Worm (Caenorhabditis elegans) whole organism, L4 larva: Measurements from ENCODE around the gene clc-11.

Experiments used
- F37D6.2 ChIP-seq: sonication (generic microtip); optimal IDR thresholded peaks from 2 replicates; lab custom pipeline; 2016; ENCODE audit warnings: mild to moderate bottlenecking, missing genetic modification characterization, missing compliant biosample characterization
- F44E2.7 ChIP-seq: fragments of 200-800 bp; sonication (Bioruptor generic); IDR thresholded peaks from 2 replicates; pipeline ENCODE4 v2.1.2; 2022; ENCODE audit warnings: missing genetic modification characterization, missing compliant biosample characterization
- F49E8.2 ChIP-seq: sonication (generic microtip); optimal IDR thresholded peaks from 2 replicates; lab custom pipeline; 2016; ENCODE audit warnings: missing compliant biosample characterization, mild to moderate bottlenecking, missing genetic modification characterization, borderline replicate concordance
- T20F7.1 ChIP-seq: fragments of 200-800 bp; sonication (Bioruptor generic); optimal IDR thresholded peaks from 2 replicates; lab custom pipeline; 2018; ENCODE audit warnings: mild to moderate bottlenecking, missing genetic modification characterization, missing compliant biosample characterization
- Y105C5A.15 ChIP-seq: fragments of 200-800 bp; sonication (Bioruptor generic); IDR thresholded peaks from 2 replicates; pipeline ENCODE4 v1.3.6; 2022; ENCODE audit warnings: missing genetic modification characterization, missing compliant biosample characterization
- ZK546.5 ChIP-seq, 2 experiments: sonication (generic microtip); optimal IDR thresholded peaks; 2 replicates each; lab custom pipeline; 2017; ENCODE audit warnings: missing biosample characterization in 2 of 2, missing genetic modification characterization in 2 of 2
- ces-1 ChIP-seq: fragments of 150-350 bp; sonication (generic microtip); optimal IDR thresholded peaks from 4 replicates; lab custom pipeline; 2014; ENCODE audit warnings: missing biosample characterization, missing genetic modification reagents, missing genetic modification characterization
- ctbp-1 ChIP-seq: fragments of 200-800 bp; sonication (Bioruptor generic); IDR thresholded peaks from 2 replicates; pipeline ENCODE4 v1.3.6; 2022; ENCODE audit warnings: missing genetic modification reagents, missing genetic modification characterization, missing compliant biosample characterization
- daf-12 ChIP-seq: fragments of 150-350 bp; optimal IDR thresholded peaks from 2 replicates; lab custom pipeline; 2014; ENCODE audit warnings: missing biosample characterization, missing genetic modification reagents, missing genetic modification characterization
- daf-16 ChIP-seq, 3 experiments: sonication (generic microtip); optimal IDR thresholded peaks; 2 replicates each; lab custom pipeline; 2016 to 2017; ENCODE audit warnings: missing genetic modification characterization in 3 of 3, missing genetic modification reagents in 3 of 3, mild to moderate bottlenecking in 2 of 3, missing compliant biosample characterization in 2 of 3, missing biosample characterization in 1 of 3, moderate library complexity in 1 of 3
- daf-19 ChIP-seq: fragments of 200-800 bp; sonication (Bioruptor generic); conservative IDR thresholded peaks from 2 replicates; pipeline ENCODE4 v1.3.6; 2022; ENCODE audit warnings: missing genetic modification characterization, missing compliant biosample characterization
- daf-8 ChIP-seq: fragments of 200-800 bp; sonication (Bioruptor generic); IDR thresholded peaks from 2 replicates; pipeline ENCODE4 v1.3.6; 2022; ENCODE audit warnings: missing genetic modification characterization, missing compliant biosample characterization
- dpl-1 ChIP-seq: fragments of 150-350 bp; optimal IDR thresholded peaks from 2 replicates; lab custom pipeline; 2014; ENCODE audit warnings: missing biosample characterization, missing genetic modification reagents, missing genetic modification characterization
- duxl-1 ChIP-seq: sonication (generic microtip); optimal IDR thresholded peaks from 2 replicates; lab custom pipeline; 2016; ENCODE audit warnings: mild to moderate bottlenecking, missing genetic modification characterization, moderate library complexity, missing compliant biosample characterization; ENCODE audit not compliant: poor library complexity
- dve-1 ChIP-seq: sonication (generic microtip); optimal IDR thresholded peaks from 2 replicates; lab custom pipeline; 2017; ENCODE audit warnings: antibody characterized with exemption, mild to moderate bottlenecking, missing genetic modification characterization, missing compliant biosample characterization; ENCODE audit not compliant: insufficient read depth
- hif-1 ChIP-seq, 2 experiments: sonication (generic microtip); optimal IDR thresholded peaks; 2 replicates each; lab custom pipeline; 2016 to 2017; ENCODE audit warnings: missing compliant biosample characterization in 2 of 2, missing genetic modification characterization in 2 of 2, missing genetic modification reagents in 2 of 2, missing genotype in 2 of 2, mild to moderate bottlenecking in 1 of 2
- hmg-1.1 ChIP-seq: fragments of 200-800 bp; sonication (Bioruptor generic); IDR thresholded peaks from 2 replicates; pipeline ENCODE4 v1.3.6; 2022; ENCODE audit warnings: missing genetic modification reagents, missing genetic modification characterization, missing compliant biosample characterization
- jun-1 ChIP-seq: fragments of 150-350 bp; optimal IDR thresholded peaks from 2 replicates; lab custom pipeline; 2014; ENCODE audit warnings: missing biosample characterization, missing genetic modification reagents, missing genetic modification characterization
- lim-7 ChIP-seq: fragments of 200-800 bp; sonication (Bioruptor generic); IDR thresholded peaks from 2 replicates; pipeline ENCODE4 v1.3.6; 2022; ENCODE audit warnings: missing genetic modification characterization, missing compliant biosample characterization
- lin-1 ChIP-seq: fragments of 200-800 bp; sonication (Bioruptor generic); IDR thresholded peaks from 2 replicates; pipeline ENCODE4 v1.3.6; 2022; ENCODE audit warnings: missing genetic modification reagents, missing genetic modification characterization, missing compliant biosample characterization
- lin-15B ChIP-seq: fragments of 150-350 bp; sonication (generic microtip); optimal IDR thresholded peaks from 3 replicates; lab custom pipeline; 2014; ENCODE audit warnings: missing biosample characterization, missing genetic modification characterization
- lin-38 ChIP-seq: fragments of 200-800 bp; sonication (Bioruptor generic); IDR thresholded peaks from 2 replicates; pipeline ENCODE4 v1.3.6; 2022; ENCODE audit warnings: missing genetic modification reagents, missing genetic modification characterization, missing compliant biosample characterization
- lir-3 ChIP-seq: sonication (generic microtip); optimal IDR thresholded peaks from 2 replicates; lab custom pipeline; 2016; ENCODE audit warnings: mild to moderate bottlenecking, missing genetic modification characterization, missing compliant biosample characterization
- madf-9 ChIP-seq: fragments of 200-800 bp; sonication (Bioruptor generic); conservative IDR thresholded peaks from 2 replicates; pipeline ENCODE4 v1.3.6; 2022; ENCODE audit warnings: missing genetic modification reagents, missing genetic modification characterization, missing compliant biosample characterization
- nhr-48 ChIP-seq: sonication (generic microtip); optimal IDR thresholded peaks from 2 replicates; lab custom pipeline; 2016; ENCODE audit warnings: mild to moderate bottlenecking, missing genetic modification characterization, missing compliant biosample characterization
- pha-4 ChIP-seq, 2 experiments: fragments of 150-350 bp in 1 of 2; fragments of 200-800 bp in 1 of 2; sonication (Bioruptor generic) in 1 of 2; IDR thresholded peaks in 1 of 2; optimal IDR thresholded peaks in 1 of 2; 2 replicates each; pipeline versions ENCODE4 v1.3.6 to Lab custom; 2014 to 2022; ENCODE audit warnings: missing genetic modification characterization in 2 of 2, missing genetic modification reagents in 2 of 2, missing biosample characterization in 1 of 2, missing compliant biosample characterization in 1 of 2
- saeg-2 ChIP-seq: fragments of 200-800 bp; sonication (Bioruptor generic); IDR thresholded peaks from 2 replicates; pipeline ENCODE4 v1.3.6; 2022; ENCODE audit warnings: missing genetic modification reagents, missing genetic modification characterization, missing compliant biosample characterization
- snpc-1.2 ChIP-seq: fragments of 200-800 bp; sonication (Bioruptor generic); IDR thresholded peaks from 2 replicates; pipeline ENCODE4 v1.3.6; 2022; ENCODE audit warnings: missing genetic modification reagents, missing genetic modification characterization, missing compliant biosample characterization
- spr-3 ChIP-seq: fragments of 200-800 bp; sonication (Bioruptor generic); optimal IDR thresholded peaks from 2 replicates; lab custom pipeline; 2018; ENCODE audit warnings: mild to moderate bottlenecking, missing genetic modification characterization, missing compliant biosample characterization
- tra-1 ChIP-seq: fragments of 200-800 bp; sonication (Bioruptor generic); IDR thresholded peaks from 2 replicates; pipeline ENCODE4 v1.3.6; 2022; ENCODE audit warnings: missing genetic modification reagents, missing genetic modification characterization, missing compliant biosample characterization
- unc-62 ChIP-seq, 3 experiments: fragments of 150-350 bp in 1 of 3; sonication (generic microtip); optimal IDR thresholded peaks in 2 of 3; peaks in 1 of 3; 1 replicate in 1 of 3; 2 replicates in 2 of 3; lab custom pipeline; 2014 to 2017; ENCODE audit warnings: missing biosample characterization in 3 of 3, missing genetic modification characterization in 3 of 3, missing genetic modification reagents in 3 of 3, missing genotype in 1 of 3
- vab-7 ChIP-seq: fragments of 200-800 bp; sonication (Bioruptor generic); IDR thresholded peaks from 2 replicates; pipeline ENCODE4 v1.3.6; 2022; ENCODE audit warnings: missing genetic modification reagents, missing genetic modification characterization, missing compliant biosample characterization
- zfp-3 ChIP-seq: fragments of 200-800 bp; sonication (Bioruptor generic); conservative IDR thresholded peaks from 2 replicates; pipeline ENCODE4 v1.3.6; 2022; ENCODE audit warnings: missing genetic modification reagents, missing genetic modification characterization, missing compliant biosample characterization

The clc-11 gene

DNA sequence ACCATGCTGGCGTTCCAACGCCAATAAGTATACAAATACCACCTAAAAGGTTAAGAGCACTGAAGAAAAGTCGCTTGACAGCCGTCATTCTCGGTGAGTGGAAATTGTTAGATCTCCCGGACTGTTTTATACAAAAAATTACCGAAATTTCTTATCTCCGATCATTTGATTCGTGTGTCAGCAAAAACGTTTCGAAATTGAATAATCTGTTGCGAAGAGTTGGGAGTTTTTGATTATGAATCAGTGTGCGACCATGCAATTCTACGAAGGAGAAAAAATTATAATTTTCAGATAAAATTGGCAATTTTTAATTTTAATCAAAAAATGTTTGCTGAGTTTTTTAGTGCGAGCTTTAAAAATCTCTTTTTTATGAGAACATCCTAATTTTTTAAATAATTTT lies at the start of gene clc-11:
clc-11 (minus strand) TSS at position 101 of the 400 bp plus-strand sequence.
- TF ChIP-seq Y105C5A.15 (GFP tag; lab: Robert Waterston, UW) = no peak
- no peak for TF ChIP-seq T20F7.1 (GFP tag; lab: Kevin White, UChicago)
- TF ChIP-seq saeg-2 (GFP tag; lab: Robert Waterston, UW) = no peak
- no peak for TF ChIP-seq tra-1 (GFP tag; lab: Robert Waterston, UW)
- TF ChIP-seq F37D6.2 (tag; lab: Kevin White, UChicago) = no peak
- TF ChIP-seq, all 104 proteins: peak for 0

ce11 chrV:16183357-16183756 lies 43.9 kb upstream of the clc-11 start, which contains the start of gene srz-14:
Gene srz-14 (plus strand): TSS chrV:16183657.
- TF ChIP-seq F44E2.7 (GFP tag; lab: Robert Waterston, UW) (no peak), lim-7 (GFP tag; lab: Robert Waterston, UW) (no peak), lin-1 (GFP tag; lab: Robert Waterston, UW) (no peak)

ce11 chrV:16182918-16183317 lies 43.5 kb upstream of the clc-11 start, which contains the start of gene srh-277:
Gene srh-277 (plus strand): TSS chrV:16183218.
- TF ChIP-seq ces-1 (GFP tag; lab: Kevin White, UChicago) = no peak
- no peak for TF ChIP-seq zfp-3 (GFP tag; lab: Robert Waterston, UW)
- no peak for TF ChIP-seq dve-1
- no peak for TF ChIP-seq jun-1
- TF ChIP-seq pha-4 (GFP tag; IDR thresholded peaks at IDR 0.05; lab: Robert Waterston, UW) = no peak
- TF ChIP-seq pha-4 (tag; optimal IDR thresholded peaks at IDR 0.05; lab: Kevin White, UChicago) = no peak

- TF ChIP-seq snpc-1.2 (GFP tag; lab: Robert Waterston, UW) = no peak
- no peak for TF ChIP-seq ZK546.5 (tag; optimal IDR thresholded peaks at IDR 0.05; lab: Kevin White, UChicago)
- no peak for TF ChIP-seq nhr-48 (tag; lab: Kevin White, UChicago)
- TF ChIP-seq spr-3 (GFP tag; lab: Kevin White, UChicago) = no peak
- TF ChIP-seq lin-15B (tag; lab: Kevin White, UChicago) = no peak
- no peak for TF ChIP-seq daf-12 (tag; lab: Kevin White, UChicago)
- no peak for TF ChIP-seq F37D6.2 (tag; lab: Kevin White, UChicago)
- TF ChIP-seq lin-38 = no peak
- TF ChIP-seq lir-3 (tag; lab: Kevin White, UChicago) = no peak
- TF ChIP-seq F49E8.2 (tag; lab: Kevin White, UChicago) = no peak
- no peak for TF ChIP-seq daf-8 (GFP tag; lab: Robert Waterston, UW)
- TF ChIP-seq duxl-1 (tag; lab: Kevin White, UChicago) = no peak
- no peak for TF ChIP-seq daf-19 (GFP tag; lab: Robert Waterston, UW)
- TF ChIP-seq hmg-1.1 (GFP tag; lab: Robert Waterston, UW) = no peak
- no peak for TF ChIP-seq vab-7 (GFP tag; lab: Robert Waterston, UW)
These were observed 42.7 kb upstream of the clc-11 start, which contains the start of gene srz-13 for ce11 chrV:16182110-16182509. Gene srz-13 (plus strand): TSS chrV:16182410.

- TF ChIP-seq unc-62 (GFP tag; optimal IDR thresholded peaks at IDR 0.05 in 1 of 2; lab: Kevin White, UChicago) = no peak
- no peak for TF ChIP-seq unc-62 (tag; optimal IDR thresholded peaks at IDR 0.05; lab: Kevin White, UChicago)
- no peak for TF ChIP-seq madf-9 (GFP tag; lab: Robert Waterston, UW)
- TF ChIP-seq hif-1 (tag; optimal IDR thresholded peaks at IDR 0.05; lab: Kevin White, UChicago) = no peak
- TF ChIP-seq daf-16 (GFP tag; optimal IDR thresholded peaks at IDR 0.05; lab: Kevin White, UChicago) = no peak
- TF ChIP-seq daf-16 (tag; optimal IDR thresholded peaks at IDR 0.05; lab: Kevin White, UChicago) = no peak
- no peak for TF ChIP-seq duxl-1 (tag; lab: Kevin White, UChicago)
- TF ChIP-seq dpl-1 (GFP tag; lab: Kevin White, UChicago) = no peak
- no peak for TF ChIP-seq ctbp-1 (GFP tag; lab: Robert Waterston, UW)
These were observed 40.9 kb upstream of the clc-11 start, which contains the start of gene str-106 for ce11 chrV:16180350-16180749. Gene str-106 (plus strand): TSS chrV:16180650.
